In the genomic region with DNA sequence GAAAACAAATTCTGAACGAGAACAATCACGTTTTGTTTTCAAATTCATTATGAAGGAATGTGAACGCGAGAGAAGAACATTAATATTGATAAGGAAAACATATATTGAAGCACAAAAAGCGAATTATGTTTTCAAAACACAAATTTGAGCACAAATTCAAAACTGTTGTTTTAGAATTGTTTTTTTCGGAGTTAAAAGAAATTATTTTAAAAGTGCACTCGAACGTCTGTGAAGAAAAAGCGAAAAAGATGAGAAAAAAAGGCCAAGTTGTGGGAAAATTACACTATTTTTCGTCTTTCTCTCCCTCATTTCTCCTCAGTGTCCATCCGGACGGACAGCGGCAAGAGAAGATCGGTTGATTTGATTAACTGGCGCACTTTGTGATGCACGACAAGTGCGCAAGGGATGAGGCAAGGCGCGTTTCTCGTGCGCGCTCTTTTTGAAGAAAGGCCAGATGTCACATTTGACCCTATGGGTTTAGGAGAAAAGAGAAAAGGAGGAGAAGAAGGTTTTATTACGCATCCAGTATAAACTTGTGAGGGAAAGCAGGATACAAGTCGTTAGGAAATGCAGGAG, we compare ENCODE assay signal across 2 worm cellular contexts.
TF ChIP-seq lines count a peak whose summit lies in the region.

A gene (minus strand): TSS at position 51 of the 576 bp plus-strand sequence.

TF ChIP-seq in whole organism, L4 larva, 104 proteins besides CTCF, POLR2A, EP300 and RAD21 (continued from another document):
- TF ChIP-seq unc-62 (GFP tag; optimal IDR thresholded peaks at IDR 0.05 in 1 of 2; lab: Kevin White, UChicago): peak in 1 of 2 experiments; percentile 87
- TF ChIP-seq unc-62 (tag; optimal IDR thresholded peaks at IDR 0.05; lab: Kevin White, UChicago): no peak
- no peak for TF ChIP-seq aly-2 (tag; optimal IDR thresholded peaks at IDR 0.05; lab: Kevin White, UChicago)
- TF ChIP-seq ceh-62 (tag; optimal IDR thresholded peaks at IDR 0.05; lab: Kevin White, UChicago): no peak
- TF ChIP-seq ceh-28 (tag; optimal IDR thresholded peaks at IDR 0.05; lab: Kevin White, UChicago): no peak
- TF ChIP-seq zag-1 (tag; optimal IDR thresholded peaks at IDR 0.05; lab: Kevin White, UChicago): peak; percentile 28
- TF ChIP-seq lin-39 (tag; optimal IDR thresholded peaks at IDR 0.05; lab: Kevin White, UChicago): no peak
- peak; percentile 85 for TF ChIP-seq dve-1 (tag; optimal IDR thresholded peaks at IDR 0.05; lab: Kevin White, UChicago; ENCODE audit: insufficient read depth)
- no peak for TF ChIP-seq Y5F2A.4 (GFP tag; optimal IDR thresholded peaks at IDR 0.05; lab: Kevin White, UChicago)
- TF ChIP-seq ztf-7 (tag; optimal IDR thresholded peaks at IDR 0.05; lab: Kevin White, UChicago): peak; percentile 45
- peak; percentile 72 for TF ChIP-seq nhr-28 (tag; optimal IDR thresholded peaks at IDR 0.05; lab: Kevin White, UChicago)
- peak; percentile 52 for TF ChIP-seq nhr-25 (tag; optimal IDR thresholded peaks at IDR 0.05; lab: Kevin White, UChicago; ENCODE audit: borderline replicate concordance, insufficient read depth)
- TF ChIP-seq lin-1 (GFP tag; IDR thresholded peaks at IDR 0.05; lab: Robert Waterston, UW): 0 out of 2 replicates have a peak, but pooled peaks have one; percentile 28
- TF ChIP-seq nhr-237 (tag; optimal IDR thresholded peaks at IDR 0.05; lab: Kevin White, UChicago): no peak
- no peak for TF ChIP-seq pqm-1 (tag; optimal IDR thresholded peaks at IDR 0.05; lab: Kevin White, UChicago)
- TF ChIP-seq T20F7.1 (GFP tag; optimal IDR thresholded peaks at IDR 0.05; lab: Kevin White, UChicago): no peak
- no peak for TF ChIP-seq F44E2.7 (GFP tag; IDR thresholded peaks at IDR 0.05; lab: Robert Waterston, UW)
- no peak for TF ChIP-seq daf-8 (GFP tag; IDR thresholded peaks at IDR 0.05; lab: Robert Waterston, UW)
- no peak for TF ChIP-seq zfp-2 (tag; optimal IDR thresholded peaks at IDR 0.05; lab: Kevin White, UChicago)
- TF ChIP-seq snpc-4 (tag; optimal IDR thresholded peaks at IDR 0.05; lab: Kevin White, UChicago): no peak
- peak; percentile 72 to 92 for TF ChIP-seq lsy-2 (tag; optimal IDR thresholded peaks at IDR 0.05; lab: Kevin White, UChicago)
- peak; percentile 89 for TF ChIP-seq hlh-30 (tag; optimal IDR thresholded peaks at IDR 0.05; lab: Kevin White, UChicago; ENCODE audit: insufficient read depth)
- TF ChIP-seq spr-1 (tag; optimal IDR thresholded peaks at IDR 0.05; lab: Kevin White, UChicago): peak; percentile 81
- TF ChIP-seq fkh-10 (GFP tag; optimal IDR thresholded peaks at IDR 0.05; lab: Kevin White, UChicago): peak; percentile 94
- TF ChIP-seq pha-4 (GFP tag; IDR thresholded peaks at IDR 0.05; lab: Robert Waterston, UW): no peak
- no peak for TF ChIP-seq pha-4 (tag; optimal IDR thresholded peaks at IDR 0.05; lab: Kevin White, UChicago)
- no peak for TF ChIP-seq Y105C5A.15 (GFP tag; IDR thresholded peaks at IDR 0.05; lab: Robert Waterston, UW)
- peak; percentile 76; the same call in 1 of the 2 replicates for TF ChIP-seq nhr-42 (GFP tag; IDR thresholded peaks at IDR 0.05; lab: Robert Waterston, UW)
- no peak for TF ChIP-seq cey-2 (tag; optimal IDR thresholded peaks at IDR 0.05; lab: Kevin White, UChicago; ENCODE audit: borderline replicate concordance, insufficient read depth)
- peak; percentile 51 for TF ChIP-seq jun-1 (tag; optimal IDR thresholded peaks at IDR 0.05; lab: Kevin White, UChicago)
- peak; percentile 86 for TF ChIP-seq lin-13 (GFP tag; optimal IDR thresholded peaks at IDR 0.05; lab: Kevin White, UChicago)
- no peak for TF ChIP-seq dmd-8 (GFP tag; IDR thresholded peaks at IDR 0.05; lab: Robert Waterston, UW)
- TF ChIP-seq ceh-32 (tag; optimal IDR thresholded peaks at IDR 0.05; lab: Kevin White, UChicago; ENCODE audit: poor library complexity): peak; percentile 70
- peak; percentile 99 for TF ChIP-seq aha-1 (tag; lab: Kevin White, UChicago)
- TF ChIP-seq mdt-29 (GFP tag; IDR thresholded peaks at IDR 0.05; lab: Robert Waterston, UW): no peak
- TF ChIP-seq R02D3.7 (tag; optimal IDR thresholded peaks at IDR 0.05; lab: Kevin White, UChicago): no peak
- TF ChIP-seq mxl-3 (GFP tag; optimal IDR thresholded peaks at IDR 0.05; lab: Kevin White, UChicago): peak; percentile 88
- no peak for TF ChIP-seq unc-130 (GFP tag; optimal IDR thresholded peaks at IDR 0.05; lab: Kevin White, UChicago)
- TF ChIP-seq mes-2 (tag; optimal IDR thresholded peaks at IDR 0.05; lab: Kevin White, UChicago; ENCODE audit: poor library complexity, severe bottlenecking): peak; percentile 92
- no peak for TF ChIP-seq zip-11 (GFP tag; IDR thresholded peaks at IDR 0.05; lab: Robert Waterston, UW)
- TF ChIP-seq ZK337.2 (GFP tag; IDR thresholded peaks at IDR 0.05; lab: Robert Waterston, UW): peak; percentile 31; the same call in 1 of the 2 replicates
- no peak for TF ChIP-seq lin-15B (tag; optimal IDR thresholded peaks at IDR 0.05; lab: Kevin White, UChicago)
- peak; percentile 55; the same call in 1 of the 2 replicates for TF ChIP-seq nhr-41 (GFP tag; IDR thresholded peaks at IDR 0.05; lab: Robert Waterston, UW)
- no peak for TF ChIP-seq attf-4 (tag; optimal IDR thresholded peaks at IDR 0.05; lab: Kevin White, UChicago)
- TF ChIP-seq ZK546.5 (tag; optimal IDR thresholded peaks at IDR 0.05; lab: Kevin White, UChicago): no peak
- TF ChIP-seq hlh-11 (tag; optimal IDR thresholded peaks at IDR 0.05; lab: Kevin White, UChicago): peak; percentile 94
- peak; percentile 9 for TF ChIP-seq zip-2 (tag; optimal IDR thresholded peaks at IDR 0.05; lab: Kevin White, UChicago)
- TF ChIP-seq php-3 (GFP tag; IDR thresholded peaks at IDR 0.05; lab: Robert Waterston, UW): peak; percentile 11; the same call in 1 of the 2 replicates
- peak; percentile 83 for TF ChIP-seq nhr-6 (tag; optimal IDR thresholded peaks at IDR 0.05; lab: Kevin White, UChicago)
- no peak for TF ChIP-seq unc-39 (tag; optimal IDR thresholded peaks at IDR 0.05; lab: Kevin White, UChicago)
- peak; percentile 86 for TF ChIP-seq nhr-102 (tag; optimal IDR thresholded peaks at IDR 0.05; lab: Kevin White, UChicago)
- 0 out of 2 replicates have a peak, but pooled peaks have one; percentile 55 for TF ChIP-seq lim-7 (GFP tag; IDR thresholded peaks at IDR 0.05; lab: Robert Waterston, UW)

TF ChIP-seq in whole organism, late embryonic, 69 proteins besides CTCF, POLR2A, EP300 and RAD21 (continued from another document):
- TF ChIP-seq ceh-34 (tag; optimal IDR thresholded peaks at IDR 0.05; lab: Kevin White, UChicago) (peak; percentile 89), unc-55 (GFP tag; optimal IDR thresholded peaks at IDR 0.05; lab: Kevin White, UChicago) (peak; percentile 97), fax-1 (tag; optimal IDR thresholded peaks at IDR 0.05; lab: Kevin White, UChicago) (peak; percentile 67), fkh-10 (GFP tag; optimal IDR thresholded peaks at IDR 0.05; lab: Kevin White, UChicago) (peak; percentile 77), ceh-31 (tag; optimal IDR thresholded peaks at IDR 0.05; lab: Kevin White, UChicago) (peak; percentile 92), pros-1 (tag; optimal IDR thresholded peaks at IDR 0.05; lab: Kevin White, UChicago) (peak; percentile 94), ceh-24 (tag; optimal IDR thresholded peaks at IDR 0.05; lab: Kevin White, UChicago) (peak; percentile 19), lim-6 (tag; optimal IDR thresholded peaks at IDR 0.05; lab: Kevin White, UChicago) (peak; percentile 62), elt-4 (tag; optimal IDR thresholded peaks at IDR 0.05; lab: Kevin White, UChicago) (no peak), tbx-2 (tag; optimal IDR thresholded peaks at IDR 0.05; lab: Kevin White, UChicago) (peak; percentile 95), pat-9 (tag; optimal IDR thresholded peaks at IDR 0.05; lab: Kevin White, UChicago) (peak; percentile 92)
